Fruit fly (Drosophila melanogaster) Kc167 (cell line): ENCODE data around the gene CG12811.

Source experiments
- Myc ChIP-seq: fragments of >200 bp; optimal IDR thresholded peaks from 2 replicates; lab custom pipeline; 2017; ENCODE audit warnings: missing external identifiers
- Sin3A ChIP-seq: fragments of >200 bp; optimal IDR thresholded peaks from 2 replicates; lab custom pipeline; 2018; ENCODE audit warnings: missing external identifiers
- h ChIP-seq: fragments of >200 bp; optimal IDR thresholded peaks from 3 replicates; lab custom pipeline; 2018; ENCODE audit warnings: missing external identifiers
- insv ChIP-seq: fragments of >200 bp; optimal IDR thresholded peaks from 3 replicates; lab custom pipeline; 2018; ENCODE audit warnings: missing external identifiers
- psq ChIP-seq: fragments of >200 bp; optimal IDR thresholded peaks from 2 replicates; lab custom pipeline; 2017; ENCODE audit warnings: missing external identifiers
- ttk ChIP-seq: sonication (Bioruptor generic); optimal IDR thresholded peaks from 2 replicates; lab custom pipeline; 2017; ENCODE audit warnings: missing external identifiers

CG12811 gene

dm6 chr3R:10084179-10084647 lies 35.6 kb upstream of the CG12811 start:
- TF ChIP-seq h (lab: Kevin White, UChicago) = no peak
- TF ChIP-seq Sin3A = no peak
- no peak for TF ChIP-seq ttk (lab: Kevin White, UChicago)
- TF ChIP-seq psq = no peak
- no peak for TF ChIP-seq Myc (lab: Kevin White, UChicago)
- no peak for TF ChIP-seq insv (lab: Kevin White, UChicago)

dm6 chr3R:10083077-10083476 lies 34.5 kb upstream of the CG12811 start:
- TF ChIP-seq ttk (lab: Kevin White, UChicago) = no peak
- TF ChIP-seq h (lab: Kevin White, UChicago) = no peak
- no peak for TF ChIP-seq Sin3A
- TF ChIP-seq insv (lab: Kevin White, UChicago) = no peak
- TF ChIP-seq psq = no peak
- TF ChIP-seq Myc (lab: Kevin White, UChicago) = no peak

dm6 chr3R:10082549-10083075 lies 34.0 kb upstream of the CG12811 start:
- TF ChIP-seq ttk (lab: Kevin White, UChicago) (no peak), psq (no peak), h (lab: Kevin White, UChicago) (no peak), Myc (lab: Kevin White, UChicago) (no peak), insv (lab: Kevin White, UChicago) (no peak), Sin3A (no peak)

- TF ChIP-seq ttk (lab: Kevin White, UChicago) (no peak), Myc (lab: Kevin White, UChicago) (no peak), Sin3A (no peak), h (lab: Kevin White, UChicago) (no peak), psq (no peak), insv (lab: Kevin White, UChicago) (no peak)
These were observed 33.0 kb upstream of the CG12811 start for dm6 chr3R:10081469-10082111.

DNA sequence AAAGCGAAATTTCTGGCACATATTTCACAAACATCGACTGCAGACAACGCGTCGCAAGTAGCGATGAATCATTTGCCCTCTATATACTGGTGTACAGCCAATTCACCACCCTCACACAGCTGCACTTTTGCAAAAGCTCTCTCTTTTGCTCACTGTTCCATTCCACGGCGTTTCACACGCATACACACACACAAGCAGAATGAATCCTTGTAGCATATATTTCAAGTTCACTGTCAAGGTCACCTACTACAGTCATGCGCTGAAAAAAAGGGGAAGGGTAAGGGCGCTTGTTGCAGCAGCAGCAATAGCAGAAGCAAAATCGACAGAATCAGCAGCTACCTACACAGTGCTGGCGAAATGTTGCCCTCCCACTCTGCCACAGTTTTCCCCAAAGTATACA lies 32.1 kb upstream of the CG12811 start:
- no peak for TF ChIP-seq h (lab: Kevin White, UChicago)
- no peak for TF ChIP-seq Sin3A
- TF ChIP-seq psq = no peak
- TF ChIP-seq Myc (lab: Kevin White, UChicago) = no peak
- no peak for TF ChIP-seq insv (lab: Kevin White, UChicago)
- TF ChIP-seq ttk (lab: Kevin White, UChicago) = no peak

dm6 chr3R:10079267-10079987 lies 30.8 kb upstream of the CG12811 start:
- TF ChIP-seq Myc (lab: Kevin White, UChicago) (no peak), Sin3A (no peak), h (lab: Kevin White, UChicago) (no peak), ttk (lab: Kevin White, UChicago) (no peak), psq (no peak)

DNA sequence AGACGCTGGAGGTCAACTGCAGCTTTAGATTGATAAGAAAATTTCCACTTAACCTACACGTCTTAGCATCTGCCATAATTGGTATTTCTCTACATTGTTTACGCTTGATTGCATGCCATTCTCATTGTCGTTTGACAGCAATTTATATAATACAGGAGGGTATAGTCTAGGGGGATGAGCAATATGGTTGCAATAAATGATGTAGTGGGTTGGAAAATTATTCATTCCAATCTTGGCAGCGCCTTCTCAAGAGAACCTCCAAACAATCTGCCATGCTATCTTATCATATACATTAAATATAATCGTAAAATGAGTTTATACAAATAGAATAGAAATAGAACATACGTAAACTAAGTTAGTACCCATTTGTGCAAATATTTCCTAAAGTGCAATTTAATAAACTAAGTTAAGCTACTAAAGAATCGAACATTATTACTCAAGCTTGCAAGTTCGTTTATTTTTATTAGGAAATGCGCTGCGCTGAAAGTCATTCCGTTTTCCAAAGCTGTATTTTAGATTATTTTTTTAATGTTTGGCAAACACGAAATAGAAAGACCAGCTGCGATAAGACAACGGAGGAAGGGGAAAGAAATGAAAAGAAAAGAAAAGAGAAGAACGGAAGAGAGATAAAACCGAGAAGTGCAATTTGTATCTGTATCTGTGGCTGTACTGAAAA lies 30.0 kb upstream of the CG12811 start:
- no peak for TF ChIP-seq Sin3A
- TF ChIP-seq h (lab: Kevin White, UChicago) = no peak
- no peak for TF ChIP-seq insv (lab: Kevin White, UChicago)
- TF ChIP-seq Myc (lab: Kevin White, UChicago) = no peak
- no peak for TF ChIP-seq ttk (lab: Kevin White, UChicago)
- no peak for TF ChIP-seq psq

DNA sequence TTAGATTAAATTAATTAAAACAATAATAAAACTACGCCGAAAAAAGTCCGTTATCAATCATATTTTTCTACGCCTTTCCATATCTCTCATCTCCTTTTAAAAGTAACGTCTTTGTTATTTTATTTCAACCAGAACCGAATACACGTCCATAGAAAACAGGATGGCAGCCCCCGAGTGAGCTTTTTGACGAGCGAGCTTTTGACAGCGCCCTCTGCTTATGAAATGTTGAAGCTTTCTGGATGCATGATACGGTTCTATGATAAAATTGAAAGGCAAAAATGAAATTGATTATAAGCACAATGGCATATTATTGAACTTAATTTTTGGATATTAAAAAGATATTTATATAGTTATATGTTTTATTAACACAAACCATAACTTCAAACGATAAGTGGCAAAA lies 28.1 kb upstream of the CG12811 start:
- TF ChIP-seq Myc (lab: Kevin White, UChicago) = no peak
- no peak for TF ChIP-seq Sin3A
- TF ChIP-seq h (lab: Kevin White, UChicago) = no peak
- no peak for TF ChIP-seq ttk (lab: Kevin White, UChicago)
- TF ChIP-seq insv (lab: Kevin White, UChicago) = no peak
- TF ChIP-seq psq = no peak

- TF ChIP-seq Myc (lab: Kevin White, UChicago) (no peak), Sin3A (no peak), psq (no peak), ttk (lab: Kevin White, UChicago) (no peak), h (lab: Kevin White, UChicago) (no peak), insv (lab: Kevin White, UChicago) (no peak)
These were observed 26.8 kb upstream of the CG12811 start, which contains the start of gene Alp13 for dm6 chr3R:10075323-10075788. TSS of gene Alp13 (minus strand) at chr3R:10075373.

- TF ChIP-seq psq (no peak), h (lab: Kevin White, UChicago) (no peak), insv (lab: Kevin White, UChicago) (no peak), ttk (lab: Kevin White, UChicago) (no peak), Myc (lab: Kevin White, UChicago) (no peak), Sin3A (no peak)
These were observed 22.2 kb upstream of the CG12811 start, which contains the start of gene nerfin-2 for dm6 chr3R:10070817-10071216. TSS of gene nerfin-2 (plus strand) at chr3R:10071117.

dm6 chr3R:10070195-10070594 lies 21.6 kb upstream of the CG12811 start:
- TF ChIP-seq psq = no peak
- no peak for TF ChIP-seq h (lab: Kevin White, UChicago)
- no peak for TF ChIP-seq Myc (lab: Kevin White, UChicago)
- TF ChIP-seq Sin3A = no peak
